Fruit fly (Drosophila melanogaster): Measurements from ENCODE around the gene Rsbp15.

DNA sequence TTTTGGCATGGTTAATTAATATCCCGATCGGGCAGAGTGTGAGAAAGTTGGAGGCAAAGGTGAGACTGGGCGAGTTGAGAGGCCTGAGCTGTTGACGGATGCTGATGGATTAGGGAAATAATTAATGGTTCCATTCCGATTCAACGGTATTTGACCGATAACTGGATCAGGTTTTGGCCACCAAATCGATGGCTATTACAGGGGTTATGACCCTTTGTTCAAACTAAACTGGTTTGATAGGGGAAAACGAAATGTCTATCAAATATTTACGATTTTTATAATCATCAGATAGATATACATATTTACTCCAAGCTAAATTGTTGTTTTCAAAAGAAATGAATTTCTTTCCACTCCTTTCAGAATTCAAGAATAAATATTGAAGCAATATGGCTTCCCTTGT, 36.2 kb downstream of the Rsbp15 start, which contains the start of the genes CG44037 and svp:
- TF ChIP-seq Smox (GFP tag; optimal IDR thresholded peaks at IDR 0.05) (no peak), Eip78C (GFP tag) (no peak), CG6276 (GFP tag; optimal IDR thresholded peaks at IDR 0.05) (no peak), Gug (GFP tag; IDR thresholded peaks at IDR 0.05) (no peak), Lpt (GFP tag; optimal IDR thresholded peaks at IDR 0.05) (no peak), Sox14 (GFP tag; optimal IDR thresholded peaks at IDR 0.05) (no peak), CG34406 (GFP tag; optimal IDR thresholded peaks at IDR 0.05) (no peak)

All from whole organism, prepupa.